Worm (Caenorhabditis elegans) whole organism, late embryonic: ENCODE measurements around the gene C03B1.1.
A peak's percentile ranks its signal among the peaks of the same experiment; 100 is the strongest.

ENCODE experiments used
- ceh-19 ChIP-seq: fragments of 200-800 bp; sonication (Bioruptor generic); optimal IDR thresholded peaks from 2 replicates; lab custom pipeline; 2018; ENCODE audit warnings: mild to moderate bottlenecking, missing genetic modification characterization, missing compliant biosample characterization
- ceh-2 ChIP-seq: sonication (generic microtip); optimal IDR thresholded peaks from 2 replicates; lab custom pipeline; 2016; ENCODE audit warnings: missing genotype, missing genetic modification characterization, missing compliant biosample characterization
- ceh-45 ChIP-seq: fragments of 200-800 bp; sonication (Bioruptor generic); IDR thresholded peaks from 2 replicates; pipeline ENCODE4 v1.3.6; 2022; ENCODE audit warnings: missing genetic modification reagents, missing genetic modification characterization, missing compliant biosample characterization
- ceh-6 ChIP-seq: fragments of 200-800 bp; sonication (Bioruptor generic); optimal IDR thresholded peaks from 2 replicates; lab custom pipeline; 2018; ENCODE audit warnings: mild to moderate bottlenecking, missing genetic modification characterization, missing compliant biosample characterization
- elt-2 ChIP-seq: sonication (generic microtip); optimal IDR thresholded peaks from 2 replicates; lab custom pipeline; 2016; ENCODE audit warnings: missing genetic modification reagents, missing genetic modification characterization, missing compliant biosample characterization
- elt-4 ChIP-seq: sonication (generic microtip); optimal IDR thresholded peaks from 2 replicates; lab custom pipeline; 2016; ENCODE audit warnings: missing genetic modification characterization, missing compliant biosample characterization
- eyg-1 ChIP-seq: sonication (generic microtip); optimal IDR thresholded peaks from 2 replicates; lab custom pipeline; 2016; ENCODE audit warnings: missing genotype, missing genetic modification characterization, missing compliant biosample characterization
- fax-1 ChIP-seq: sonication (generic microtip); optimal IDR thresholded peaks from 2 replicates; lab custom pipeline; 2016; ENCODE audit warnings: missing genotype, missing genetic modification characterization, missing compliant biosample characterization
- gmeb-2 ChIP-seq: sonication (generic microtip); optimal IDR thresholded peaks from 2 replicates; lab custom pipeline; 2016; ENCODE audit warnings: missing genetic modification characterization, inconsistent platforms, missing compliant biosample characterization
- hlh-8 ChIP-seq: sonication (generic microtip); optimal IDR thresholded peaks from 2 replicates; lab custom pipeline; 2016; ENCODE audit warnings: missing genotype, missing genetic modification characterization, missing compliant biosample characterization
- lim-6 ChIP-seq: sonication (generic microtip); optimal IDR thresholded peaks from 2 replicates; lab custom pipeline; 2016; ENCODE audit warnings: missing genetic modification characterization, missing compliant biosample characterization
- nhr-232 ChIP-seq: sonication (generic microtip); optimal IDR thresholded peaks from 2 replicates; lab custom pipeline; 2016; ENCODE audit warnings: missing genetic modification characterization, missing compliant biosample characterization
- odd-2 ChIP-seq: sonication (generic microtip); optimal IDR thresholded peaks from 2 replicates; lab custom pipeline; 2017; ENCODE audit warnings: antibody characterized with exemption, mild to moderate bottlenecking, missing genetic modification characterization, missing compliant biosample characterization
- pat-9 ChIP-seq: fragments of 200-800 bp; sonication (Bioruptor generic); optimal IDR thresholded peaks from 2 replicates; lab custom pipeline; 2018; ENCODE audit warnings: mild to moderate bottlenecking, missing genetic modification characterization, moderate library complexity, missing compliant biosample characterization
- pax-1 ChIP-seq: fragments of 150-350 bp; optimal IDR thresholded peaks from 2 replicates; lab custom pipeline; 2014; ENCODE audit warnings: missing biosample characterization, missing genetic modification characterization
- sox-2 ChIP-seq: fragments of 200-800 bp; sonication (Bioruptor generic); IDR thresholded peaks from 2 replicates; pipeline ENCODE4 v1.3.6; 2022; ENCODE audit warnings: missing genetic modification reagents, missing genetic modification characterization, missing compliant biosample characterization
- sox-4 ChIP-seq: sonication (generic microtip); optimal IDR thresholded peaks from 2 replicates; lab custom pipeline; 2017; ENCODE audit warnings: mild to moderate bottlenecking, missing genetic modification characterization, inconsistent platforms, missing compliant biosample characterization
- unc-3 ChIP-seq, 2 experiments: fragments of 200-800 bp in 1 of 2; sonication (Bioruptor generic) in 1 of 2; sonication (generic microtip) in 1 of 2; conservative IDR thresholded peaks in 1 of 2; optimal IDR thresholded peaks in 1 of 2; 2 replicates each; pipeline versions ENCODE4 v1.3.6 to Lab custom; 2016 to 2022; ENCODE audit warnings: missing compliant biosample characterization in 2 of 2, missing genetic modification characterization in 2 of 2, missing genetic modification reagents in 1 of 2
- unc-42 ChIP-seq: sonication (generic microtip); optimal IDR thresholded peaks from 2 replicates; lab custom pipeline; 2016; ENCODE audit warnings: missing genotype, missing genetic modification characterization, missing compliant biosample characterization
- unc-86 ChIP-seq: sonication (generic microtip); optimal IDR thresholded peaks from 2 replicates; lab custom pipeline; 2016; ENCODE audit warnings: missing genetic modification characterization, missing compliant biosample characterization
- ztf-16 ChIP-seq: sonication (generic microtip); optimal IDR thresholded peaks from 2 replicates; lab custom pipeline; 2017; ENCODE audit warnings: missing genetic modification characterization, missing compliant biosample characterization

Gene C03B1.1

ce11 chrX:6416357-6417087 is 42.0 kb downstream of the C03B1.1 start, which contains the start of gene T22E5.6:
Gene T22E5.6, minus strand, starts transcription at chrX:6416407.
- no peak for TF ChIP-seq lim-6 (tag; lab: Kevin White, UChicago)
- no peak for TF ChIP-seq fax-1 (tag; lab: Kevin White, UChicago)
- no peak for TF ChIP-seq elt-4 (tag; lab: Kevin White, UChicago)
- no peak for TF ChIP-seq odd-2
- TF ChIP-seq pax-1 (tag; lab: Kevin White, UChicago) = no peak
- no peak for TF ChIP-seq elt-2 (tag; lab: Kevin White, UChicago)
- no peak for TF ChIP-seq gmeb-2
- no peak for TF ChIP-seq unc-42
- no peak for TF ChIP-seq eyg-1 (tag; lab: Kevin White, UChicago)
- no peak for TF ChIP-seq sox-2 (GFP tag; lab: Robert Waterston, UW)

DNA sequence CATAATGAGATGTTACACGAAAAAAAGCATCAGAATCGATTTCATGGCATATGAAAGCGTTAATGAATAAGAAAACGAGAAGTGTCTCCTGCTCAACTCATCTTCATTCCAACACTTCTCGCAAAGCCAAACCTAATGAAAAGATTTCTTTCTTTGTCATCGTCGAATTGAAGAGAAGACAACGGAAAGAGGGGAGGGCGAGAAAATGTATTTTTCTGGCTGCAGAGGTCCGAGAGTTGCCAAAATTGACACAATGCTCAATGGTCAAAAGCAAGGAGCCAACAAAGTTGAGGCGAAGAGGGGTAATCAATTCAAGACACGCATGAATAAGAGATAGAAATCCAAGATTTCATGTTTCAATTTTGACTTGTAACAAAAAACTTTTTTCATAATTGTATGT is 44.6 kb downstream of the C03B1.1 start:
- peak; percentile 81 for TF ChIP-seq unc-42
- TF ChIP-seq unc-86 (tag; lab: Kevin White, UChicago) = no peak

- TF ChIP-seq ceh-19 (no peak), ztf-16 (tag; lab: Kevin White, UChicago) (no peak), ceh-6 (no peak), ceh-45 (GFP tag; lab: Robert Waterston, UW) (no peak), sox-4 (no peak), ceh-2 (tag; lab: Kevin White, UChicago) (no peak), gmeb-2 (no peak), eyg-1 (tag; lab: Kevin White, UChicago) (no peak), nhr-232 (tag; lab: Kevin White, UChicago) (no peak), hlh-8 (tag; lab: Kevin White, UChicago) (no peak), unc-3 (GFP tag; conservative IDR thresholded peaks at IDR 0.05; lab: Robert Waterston, UW) (no peak), unc-3 (tag; optimal IDR thresholded peaks at IDR 0.05; lab: Kevin White, UChicago) (no peak), pat-9 (no peak)
Observed at ce11 chrX:6420681-6421080, 46.1 kb downstream of the C03B1.1 start, which contains the start of gene K10C2.12. Gene K10C2.12, minus strand, starts transcription at chrX:6420781.
